Worm (Caenorhabditis elegans) whole organism, L4 larva: ENCODE results near the gene col-165.
A peak's percentile ranks its signal among the peaks of the same experiment; 100 is the strongest.

Experiments
- D1046.2 ChIP-seq: fragments of 200-800 bp; sonication (Bioruptor generic); IDR thresholded peaks from 2 replicates; pipeline ENCODE4 v1.3.6; 2022; ENCODE audit warnings: missing genetic modification characterization, missing compliant biosample characterization
- F10B5.3 ChIP-seq: sonication (generic microtip); optimal IDR thresholded peaks from 2 replicates; lab custom pipeline; 2016; ENCODE audit warnings: mild to moderate bottlenecking, missing genetic modification characterization, missing compliant biosample characterization
- F26F4.8 ChIP-seq: fragments of 200-800 bp; sonication (Bioruptor generic); conservative IDR thresholded peaks from 2 replicates; pipeline ENCODE4 v1.3.6; 2022; ENCODE audit warnings: missing genetic modification characterization, missing compliant biosample characterization
- F37D6.2 ChIP-seq: sonication (generic microtip); optimal IDR thresholded peaks from 2 replicates; lab custom pipeline; 2016; ENCODE audit warnings: mild to moderate bottlenecking, missing genetic modification characterization, missing compliant biosample characterization
- F44E2.7 ChIP-seq: fragments of 200-800 bp; sonication (Bioruptor generic); IDR thresholded peaks from 2 replicates; pipeline ENCODE4 v2.1.2; 2022; ENCODE audit warnings: missing genetic modification characterization, missing compliant biosample characterization
- F49E8.2 ChIP-seq: sonication (generic microtip); optimal IDR thresholded peaks from 2 replicates; lab custom pipeline; 2016; ENCODE audit warnings: missing compliant biosample characterization, mild to moderate bottlenecking, missing genetic modification characterization, borderline replicate concordance
- R02D3.7 ChIP-seq: fragments of 150-350 bp; sonication (generic microtip); optimal IDR thresholded peaks from 3 replicates; lab custom pipeline; 2014; ENCODE audit warnings: missing biosample characterization, missing genetic modification characterization
- T20F7.1 ChIP-seq: fragments of 200-800 bp; sonication (Bioruptor generic); optimal IDR thresholded peaks from 2 replicates; lab custom pipeline; 2018; ENCODE audit warnings: mild to moderate bottlenecking, missing genetic modification characterization, missing compliant biosample characterization
- Y48G9A.11 ChIP-seq: fragments of 200-800 bp; sonication (Bioruptor generic); IDR thresholded peaks from 2 replicates; pipeline ENCODE4 v1.3.6; 2022; ENCODE audit warnings: missing genetic modification reagents, missing genetic modification characterization, missing compliant biosample characterization
- Y75B8A.6 ChIP-seq: fragments of 200-800 bp; sonication (Bioruptor generic); IDR thresholded peaks from 2 replicates; pipeline ENCODE4 v1.3.6; 2022; ENCODE audit warnings: missing genetic modification reagents, missing genetic modification characterization, missing compliant biosample characterization
- ZK546.5 ChIP-seq, 2 experiments: sonication (generic microtip); optimal IDR thresholded peaks; 2 replicates each; lab custom pipeline; 2017; ENCODE audit warnings: missing biosample characterization in 2 of 2, missing genetic modification characterization in 2 of 2
- ceh-20 ChIP-seq: fragments of 200-800 bp; sonication (Bioruptor generic); IDR thresholded peaks from 2 replicates; pipeline ENCODE4 v1.3.6; 2022; ENCODE audit warnings: missing genetic modification reagents, missing genetic modification characterization, missing compliant biosample characterization
- ceh-44 ChIP-seq: fragments of 200-800 bp; sonication (Bioruptor generic); IDR thresholded peaks from 2 replicates; pipeline ENCODE4 v1.3.6; 2022; ENCODE audit warnings: missing genetic modification reagents, missing genetic modification characterization, missing compliant biosample characterization
- ceh-62 ChIP-seq: sonication (generic microtip); optimal IDR thresholded peaks from 2 replicates; lab custom pipeline; 2017; ENCODE audit warnings: missing biosample characterization, missing genetic modification characterization
- cey-2 ChIP-seq: sonication (generic microtip); optimal IDR thresholded peaks from 3 replicates; lab custom pipeline; 2017; ENCODE audit warnings: missing genetic modification characterization, mild to moderate bottlenecking, missing compliant biosample characterization, antibody characterized with exemption, borderline replicate concordance; ENCODE audit not compliant: insufficient read depth
- ctbp-1 ChIP-seq: fragments of 200-800 bp; sonication (Bioruptor generic); IDR thresholded peaks from 2 replicates; pipeline ENCODE4 v1.3.6; 2022; ENCODE audit warnings: missing genetic modification reagents, missing genetic modification characterization, missing compliant biosample characterization
- dmd-8 ChIP-seq: fragments of 200-800 bp; sonication (Bioruptor generic); IDR thresholded peaks from 2 replicates; pipeline ENCODE4 v1.3.6; 2022; ENCODE audit warnings: missing genetic modification characterization, missing compliant biosample characterization
- dmd-9 ChIP-seq: fragments of 200-800 bp; sonication (Bioruptor generic); IDR thresholded peaks from 2 replicates; pipeline ENCODE4 v1.3.6; 2022; ENCODE audit warnings: missing genetic modification reagents, missing genetic modification characterization, missing compliant biosample characterization
- dpl-1 ChIP-seq: fragments of 150-350 bp; optimal IDR thresholded peaks from 2 replicates; lab custom pipeline; 2014; ENCODE audit warnings: missing biosample characterization, missing genetic modification reagents, missing genetic modification characterization
- egl-43 ChIP-seq: fragments of 200-800 bp; sonication (Bioruptor generic); IDR thresholded peaks from 2 replicates; pipeline ENCODE4 v1.3.6; 2022; ENCODE audit warnings: missing genetic modification reagents, missing genetic modification characterization, missing compliant biosample characterization
- gei-8 ChIP-seq: fragments of 200-800 bp; sonication (Bioruptor generic); optimal IDR thresholded peaks from 2 replicates; lab custom pipeline; 2018; ENCODE audit warnings: mild to moderate bottlenecking, missing genetic modification characterization, missing compliant biosample characterization
- hif-1 ChIP-seq, 2 experiments: sonication (generic microtip); optimal IDR thresholded peaks; 2 replicates each; lab custom pipeline; 2016 to 2017; ENCODE audit warnings: missing compliant biosample characterization in 2 of 2, missing genetic modification characterization in 2 of 2, missing genetic modification reagents in 2 of 2, missing genotype in 2 of 2, mild to moderate bottlenecking in 1 of 2
- hmg-1.1 ChIP-seq: fragments of 200-800 bp; sonication (Bioruptor generic); IDR thresholded peaks from 2 replicates; pipeline ENCODE4 v1.3.6; 2022; ENCODE audit warnings: missing genetic modification reagents, missing genetic modification characterization, missing compliant biosample characterization
- lin-13 ChIP-seq: fragments of 150-350 bp; optimal IDR thresholded peaks from 2 replicates; lab custom pipeline; 2014; ENCODE audit warnings: missing biosample characterization, missing genetic modification reagents, missing genetic modification characterization
- lin-15B ChIP-seq: fragments of 150-350 bp; sonication (generic microtip); optimal IDR thresholded peaks from 3 replicates; lab custom pipeline; 2014; ENCODE audit warnings: missing biosample characterization, missing genetic modification characterization
- lin-29 ChIP-seq: fragments of 200-800 bp; sonication (Bioruptor generic); IDR thresholded peaks from 2 replicates; pipeline ENCODE4 v1.3.6; 2022; ENCODE audit warnings: missing genetic modification reagents, missing genetic modification characterization, missing compliant biosample characterization
- lin-38 ChIP-seq: fragments of 200-800 bp; sonication (Bioruptor generic); IDR thresholded peaks from 2 replicates; pipeline ENCODE4 v1.3.6; 2022; ENCODE audit warnings: missing genetic modification reagents, missing genetic modification characterization, missing compliant biosample characterization
- mdl-1 ChIP-seq, 2 experiments: fragments of 150-350 bp in 1 of 2; sonication (generic microtip) in 1 of 2; optimal IDR thresholded peaks; 2 replicates each; lab custom pipeline; 2014 to 2017; ENCODE audit warnings: missing biosample characterization in 2 of 2, missing genetic modification characterization in 2 of 2
- mxl-2 ChIP-seq: fragments of 200-800 bp; sonication (Bioruptor generic); conservative IDR thresholded peaks from 2 replicates; pipeline ENCODE4 v1.3.6; 2022; ENCODE audit warnings: missing genetic modification reagents, missing genetic modification characterization, missing compliant biosample characterization
- nhr-10 ChIP-seq: fragments of 150-350 bp; optimal IDR thresholded peaks from 2 replicates; lab custom pipeline; 2014; ENCODE audit warnings: missing biosample characterization, missing genetic modification characterization
- nhr-25 ChIP-seq: sonication (generic microtip); optimal IDR thresholded peaks from 2 replicates; lab custom pipeline; 2017; ENCODE audit warnings: missing genetic modification characterization, mild to moderate bottlenecking, missing compliant biosample characterization, antibody characterized with exemption, moderate library complexity, borderline replicate concordance; ENCODE audit not compliant: insufficient read depth
- nhr-41 ChIP-seq: fragments of 200-800 bp; sonication (Bioruptor generic); IDR thresholded peaks from 2 replicates; pipeline ENCODE4 v1.3.6; 2022; ENCODE audit warnings: missing genetic modification reagents, missing genetic modification characterization, missing compliant biosample characterization
- nhr-76 ChIP-seq: fragments of 150-350 bp; optimal IDR thresholded peaks from 2 replicates; lab custom pipeline; 2014; ENCODE audit warnings: missing biosample characterization, missing genetic modification characterization
- nhr-77 ChIP-seq: fragments of 150-350 bp; optimal IDR thresholded peaks from 2 replicates; lab custom pipeline; 2014; ENCODE audit warnings: missing biosample characterization, missing genetic modification characterization
- php-3 ChIP-seq: fragments of 200-800 bp; sonication (Bioruptor generic); IDR thresholded peaks from 2 replicates; pipeline ENCODE4 v1.3.6; 2022; ENCODE audit warnings: missing genetic modification reagents, missing genetic modification characterization, missing compliant biosample characterization
- pqm-1 ChIP-seq: sonication (generic microtip); optimal IDR thresholded peaks from 2 replicates; lab custom pipeline; 2017; ENCODE audit warnings: missing biosample characterization, missing genetic modification characterization
- saeg-2 ChIP-seq: fragments of 200-800 bp; sonication (Bioruptor generic); IDR thresholded peaks from 2 replicates; pipeline ENCODE4 v1.3.6; 2022; ENCODE audit warnings: missing genetic modification reagents, missing genetic modification characterization, missing compliant biosample characterization
- set-16 ChIP-seq: fragments of 200-800 bp; sonication (Bioruptor generic); IDR thresholded peaks from 2 replicates; pipeline ENCODE4 v1.3.6; 2022; ENCODE audit warnings: missing genetic modification reagents, missing genetic modification characterization, missing compliant biosample characterization
- skn-1 ChIP-seq: fragments of 150-350 bp; optimal IDR thresholded peaks from 2 replicates; lab custom pipeline; 2014; ENCODE audit warnings: missing biosample characterization, missing genetic modification characterization
- spr-3 ChIP-seq: fragments of 200-800 bp; sonication (Bioruptor generic); optimal IDR thresholded peaks from 2 replicates; lab custom pipeline; 2018; ENCODE audit warnings: mild to moderate bottlenecking, missing genetic modification characterization, missing compliant biosample characterization
- vab-7 ChIP-seq: fragments of 200-800 bp; sonication (Bioruptor generic); IDR thresholded peaks from 2 replicates; pipeline ENCODE4 v1.3.6; 2022; ENCODE audit warnings: missing genetic modification reagents, missing genetic modification characterization, missing compliant biosample characterization
- zfp-2 ChIP-seq: sonication (generic microtip); optimal IDR thresholded peaks from 2 replicates; lab custom pipeline; 2016; ENCODE audit warnings: mild to moderate bottlenecking, missing genetic modification characterization, missing compliant biosample characterization
- zfp-3 ChIP-seq: fragments of 200-800 bp; sonication (Bioruptor generic); conservative IDR thresholded peaks from 2 replicates; pipeline ENCODE4 v1.3.6; 2022; ENCODE audit warnings: missing genetic modification reagents, missing genetic modification characterization, missing compliant biosample characterization
- zip-11 ChIP-seq: fragments of 200-800 bp; sonication (Bioruptor generic); IDR thresholded peaks from 2 replicates; pipeline ENCODE4 v1.3.6; 2022; ENCODE audit warnings: missing genetic modification characterization, missing compliant biosample characterization
- ztf-11 ChIP-seq: fragments of 150-350 bp; optimal IDR thresholded peaks from 2 replicates; lab custom pipeline; 2014; ENCODE audit warnings: missing biosample characterization, missing genetic modification characterization

col-165 gene

DNA sequence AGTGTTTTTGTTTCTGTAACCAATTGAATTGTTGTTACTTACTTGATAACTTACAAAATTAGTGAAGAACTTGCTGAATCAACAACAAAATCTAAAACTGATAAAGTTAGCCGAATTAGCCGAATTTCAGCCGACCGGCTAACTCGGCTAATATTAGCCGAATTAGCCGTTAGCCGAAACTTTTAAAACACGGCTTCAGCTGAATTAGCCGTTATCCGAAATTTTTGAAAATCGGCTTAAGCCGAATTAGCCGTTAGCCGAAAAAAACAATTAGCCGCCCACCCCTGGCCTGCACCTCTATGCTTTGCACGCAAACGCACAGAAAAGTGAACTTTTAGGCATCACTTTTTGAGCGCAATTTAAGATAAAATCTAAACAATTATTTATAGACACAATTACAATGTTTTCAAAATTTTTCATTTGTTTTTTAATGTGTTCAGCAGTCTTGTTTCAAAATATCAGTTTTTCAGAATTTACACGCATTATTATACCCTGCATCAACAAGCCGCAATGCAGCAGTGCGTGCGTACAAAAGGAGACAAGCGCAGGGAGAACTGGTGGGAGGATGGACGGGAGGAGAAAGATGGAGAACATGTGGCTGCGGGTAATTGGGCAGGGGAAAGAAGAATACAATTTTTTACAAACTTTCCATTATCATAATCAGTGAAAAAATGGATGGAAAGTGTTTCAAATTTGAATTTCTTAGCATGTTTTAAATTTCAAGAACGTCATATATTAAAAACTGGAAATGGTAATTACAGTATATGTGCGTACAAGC, 41.8 kb downstream of the col-165 start (continued):
- no peak for TF ChIP-seq saeg-2
- TF ChIP-seq lin-29 (GFP tag; lab: Robert Waterston, UW) = peak; percentile 68; the same call in 1 of the 2 replicates
- peak; percentile 36 for TF ChIP-seq nhr-10 (tag; lab: Kevin White, UChicago)
- TF ChIP-seq lin-15B = no peak
- peak; percentile 58 for TF ChIP-seq F37D6.2 (tag; lab: Kevin White, UChicago)
- TF ChIP-seq mxl-2 (GFP tag; lab: Robert Waterston, UW) = no peak
- TF ChIP-seq vab-7 (GFP tag; lab: Robert Waterston, UW) = no peak
- TF ChIP-seq ztf-11 (tag; lab: Kevin White, UChicago) = no peak
- no peak for TF ChIP-seq ceh-62 (tag; lab: Kevin White, UChicago)
- no peak for TF ChIP-seq Y48G9A.11
- no peak for TF ChIP-seq F44E2.7 (GFP tag; lab: Robert Waterston, UW)
- TF ChIP-seq pqm-1 (tag; lab: Kevin White, UChicago) = peak; percentile 16
- TF ChIP-seq cey-2 = no peak
- no peak for TF ChIP-seq egl-43
- no peak for TF ChIP-seq nhr-76 (tag; lab: Kevin White, UChicago)
- TF ChIP-seq php-3 (GFP tag; lab: Robert Waterston, UW) = peak; percentile 60; the same call in 1 of the 2 replicates
- TF ChIP-seq nhr-41 (GFP tag; lab: Robert Waterston, UW) = no peak
- no peak for TF ChIP-seq zip-11
- no peak for TF ChIP-seq D1046.2 (GFP tag; lab: Robert Waterston, UW)
- TF ChIP-seq dmd-9 (GFP tag; lab: Robert Waterston, UW) = 0 out of 2 replicates have a peak, but pooled peaks have one; percentile 36
- no peak for TF ChIP-seq gei-8 (GFP tag; lab: Kevin White, UChicago)
- peak; percentile 44 for TF ChIP-seq dpl-1
- peak; percentile 74 for TF ChIP-seq T20F7.1 (GFP tag; lab: Kevin White, UChicago)
- peak; percentile 95 for TF ChIP-seq nhr-77 (tag; lab: Kevin White, UChicago)
- TF ChIP-seq F10B5.3 = peak; percentile 80
- TF ChIP-seq mdl-1 (tag; optimal IDR thresholded peaks at IDR 0.05; lab: Kevin White, UChicago) = peak; percentile 0 to 50
- TF ChIP-seq dmd-8 (GFP tag; lab: Robert Waterston, UW) = no peak
- TF ChIP-seq ceh-44 (GFP tag; lab: Robert Waterston, UW) = no peak
- no peak for TF ChIP-seq ZK546.5 (tag; optimal IDR thresholded peaks at IDR 0.05; lab: Kevin White, UChicago)
- TF ChIP-seq lin-13 = peak; percentile 75
- no peak; the same call in 1 of the 2 replicates for TF ChIP-seq lin-38 (GFP tag; lab: Robert Waterston, UW)
- TF ChIP-seq hif-1 (tag; optimal IDR thresholded peaks at IDR 0.05; lab: Kevin White, UChicago) = peak in 1 of 2 experiments; percentile 41
- TF ChIP-seq nhr-25 = no peak
- TF ChIP-seq ceh-20 = 0 out of 2 replicates have a peak, but pooled peaks have one; percentile 56

DNA sequence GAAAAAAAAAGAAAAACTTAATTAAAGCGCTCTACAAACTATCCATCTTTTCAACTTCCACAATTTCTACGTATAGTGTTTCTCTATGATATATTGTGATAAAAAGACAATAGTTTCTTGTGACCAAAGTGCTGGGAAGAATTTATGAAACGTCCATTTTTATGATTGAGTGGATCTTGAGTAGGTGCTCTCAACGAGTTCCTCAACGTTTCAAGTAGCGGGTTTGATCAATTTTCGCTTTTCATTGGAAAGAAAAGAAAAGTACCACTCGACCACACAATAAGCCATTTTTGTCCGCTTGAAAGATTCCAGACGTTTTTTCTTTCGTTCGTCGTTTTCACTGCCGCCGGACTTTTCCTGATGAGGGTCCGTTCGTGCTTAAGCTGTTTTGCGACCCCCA, 44.0 kb downstream of the col-165 start:
- TF ChIP-seq skn-1 = no peak
- no peak for TF ChIP-seq F37D6.2 (tag; lab: Kevin White, UChicago)
- no peak for TF ChIP-seq set-16
- no peak for TF ChIP-seq spr-3 (GFP tag; lab: Kevin White, UChicago)
- no peak for TF ChIP-seq zfp-3 (GFP tag; lab: Robert Waterston, UW)
- no peak for TF ChIP-seq ztf-11 (tag; lab: Kevin White, UChicago)
- no peak for TF ChIP-seq F26F4.8 (GFP tag; lab: Robert Waterston, UW)
- TF ChIP-seq R02D3.7 (tag; lab: Kevin White, UChicago) = no peak
- TF ChIP-seq hmg-1.1 = no peak
- TF ChIP-seq Y75B8A.6 (GFP tag; lab: Robert Waterston, UW) = no peak
- TF ChIP-seq F49E8.2 (tag; lab: Kevin White, UChicago) = no peak
- TF ChIP-seq lin-13 = no peak
- no peak for TF ChIP-seq ctbp-1 (GFP tag; lab: Robert Waterston, UW)
- TF ChIP-seq zfp-2 (tag; lab: Kevin White, UChicago) = no peak
